Worm (Caenorhabditis elegans) whole organism, late embryonic: ENCODE data around the gene exos-4.1.

ENCODE experiments used
- F13H6.1 ChIP-seq: sonication (generic microtip); optimal IDR thresholded peaks from 2 replicates; lab custom pipeline; 2016; ENCODE audit warnings: missing genetic modification characterization, missing compliant biosample characterization
- ama-1 ChIP-seq: fragments of 150-350 bp; optimal IDR thresholded peaks from 2 replicates; lab custom pipeline; 2014
- ceh-22 ChIP-seq: sonication (generic microtip); optimal IDR thresholded peaks from 2 replicates; lab custom pipeline; 2017; ENCODE audit warnings: missing biosample characterization, missing genetic modification characterization
- ceh-48 ChIP-seq: sonication (generic microtip); optimal IDR thresholded peaks from 2 replicates; lab custom pipeline; 2016; ENCODE audit warnings: missing genetic modification characterization, inconsistent platforms, missing compliant biosample characterization
- ceh-6 ChIP-seq: fragments of 200-800 bp; sonication (Bioruptor generic); optimal IDR thresholded peaks from 2 replicates; lab custom pipeline; 2018; ENCODE audit warnings: mild to moderate bottlenecking, missing genetic modification characterization, missing compliant biosample characterization
- dmd-4 ChIP-seq: sonication (generic microtip); optimal IDR thresholded peaks from 2 replicates; lab custom pipeline; 2016; ENCODE audit warnings: borderline replicate concordance, missing genetic modification characterization, missing compliant biosample characterization
- fkh-10 ChIP-seq: fragments of 150-350 bp; optimal IDR thresholded peaks from 2 replicates; lab custom pipeline; 2014; ENCODE audit warnings: missing biosample characterization, missing genetic modification reagents, missing genetic modification characterization
- lin-11 ChIP-seq: fragments of 200-800 bp; sonication (Bioruptor generic); optimal IDR thresholded peaks from 2 replicates; lab custom pipeline; 2018; ENCODE audit warnings: mild to moderate bottlenecking, missing genetic modification characterization, missing compliant biosample characterization
- nhr-11 ChIP-seq: fragments of 150-350 bp; optimal IDR thresholded peaks from 2 replicates; lab custom pipeline; 2014; ENCODE audit warnings: missing biosample characterization, missing genetic modification characterization
- npax-4 ChIP-seq: sonication (generic microtip); optimal IDR thresholded peaks from 2 replicates; lab custom pipeline; 2016; ENCODE audit warnings: missing genetic modification characterization, missing compliant biosample characterization
- pqm-1 ChIP-seq: sonication (generic microtip); optimal IDR thresholded peaks from 2 replicates; lab custom pipeline; 2016; ENCODE audit warnings: missing genetic modification characterization, missing compliant biosample characterization
- pros-1 ChIP-seq: fragments of 150-350 bp; optimal IDR thresholded peaks from 2 replicates; lab custom pipeline; 2014; ENCODE audit warnings: missing biosample characterization, missing genetic modification reagents, missing genetic modification characterization
- rnt-1 ChIP-seq: sonication (generic microtip); optimal IDR thresholded peaks from 2 replicates; lab custom pipeline; 2016; ENCODE audit warnings: missing genetic modification characterization, missing compliant biosample characterization
- unc-42 ChIP-seq: sonication (generic microtip); optimal IDR thresholded peaks from 2 replicates; lab custom pipeline; 2016; ENCODE audit warnings: missing genotype, missing genetic modification characterization, missing compliant biosample characterization

DNA sequence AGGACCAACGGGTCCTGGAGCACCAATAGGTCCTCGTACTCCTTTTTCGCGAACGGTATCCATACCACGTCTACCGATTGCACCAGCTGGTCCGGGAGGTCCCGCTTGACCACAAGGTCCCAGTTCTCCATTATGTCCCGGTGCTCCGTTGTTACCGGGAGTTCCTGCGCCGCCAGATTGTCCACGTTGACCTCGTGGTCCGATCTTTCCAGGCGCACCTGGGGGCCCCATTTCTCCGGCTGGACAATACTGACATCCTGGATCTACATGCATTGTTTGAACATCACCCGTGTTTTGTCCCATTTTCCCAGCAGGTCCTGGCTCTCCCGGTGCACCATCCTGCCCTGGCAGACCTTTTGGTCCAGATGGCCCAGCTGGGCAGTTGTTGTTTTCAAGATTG lies 32.8 kb upstream of the exos-4.1 start:
- TF ChIP-seq ceh-6 = no peak
- TF ChIP-seq nhr-11 (tag; lab: Kevin White, UChicago) = no peak
- no peak for TF ChIP-seq npax-4 (tag; lab: Kevin White, UChicago)
- TF ChIP-seq dmd-4 = no peak
- TF ChIP-seq fkh-10 (GFP tag; lab: Kevin White, UChicago) = no peak
- no peak for TF ChIP-seq ceh-22
- TF ChIP-seq ceh-48 (tag; lab: Kevin White, UChicago) = no peak
- no peak for TF ChIP-seq pqm-1
- no peak for TF ChIP-seq F13H6.1
- TF ChIP-seq ama-1 (lab: Kevin White, UChicago) = no peak
- no peak for TF ChIP-seq unc-42 (tag; lab: Kevin White, UChicago)
- no peak for TF ChIP-seq rnt-1 (tag; lab: Kevin White, UChicago)
- TF ChIP-seq lin-11 = no peak
- no peak for TF ChIP-seq pros-1 (tag; lab: Kevin White, UChicago)
